Worm (Caenorhabditis elegans) whole organism, young adult: ENCODE results near the gene nhx-3.

Experiments used
- B0035.1 ChIP-seq: sonication (generic microtip); optimal IDR thresholded peaks from 2 replicates; lab custom pipeline; 2016; ENCODE audit warnings: missing genetic modification characterization, mild to moderate bottlenecking, missing compliant biosample characterization, missing genotype, missing genetic modification reagents
- K12H6.12 ChIP-seq: fragments of 200-800 bp; sonication (Bioruptor generic); optimal IDR thresholded peaks from 2 replicates; lab custom pipeline; 2018; ENCODE audit warnings: mild to moderate bottlenecking, missing genetic modification characterization, missing compliant biosample characterization
- Y67H2A.10 ChIP-seq: fragments of 200-800 bp; sonication (Bioruptor generic); conservative IDR thresholded peaks from 2 replicates; pipeline ENCODE4 v1.3.6; 2022; ENCODE audit warnings: missing genetic modification reagents, missing genetic modification characterization, missing compliant biosample characterization
- ccch-3 ChIP-seq: fragments of 200-800 bp; sonication (Bioruptor generic); optimal IDR thresholded peaks from 2 replicates; lab custom pipeline; 2018; ENCODE audit warnings: mild to moderate bottlenecking, missing genetic modification characterization, missing compliant biosample characterization
- ceh-79 ChIP-seq: sonication (generic microtip); optimal IDR thresholded peaks from 2 replicates; lab custom pipeline; 2017; ENCODE audit warnings: mild to moderate bottlenecking, missing genetic modification characterization, missing compliant biosample characterization
- ekl-4 ChIP-seq: fragments of 200-800 bp; sonication (Bioruptor generic); IDR thresholded peaks from 2 replicates; pipeline ENCODE4 v1.3.6; 2022; ENCODE audit warnings: missing genetic modification reagents, missing genetic modification characterization, missing compliant biosample characterization
- lir-1 ChIP-seq: fragments of 200-800 bp; sonication (Bioruptor generic); conservative IDR thresholded peaks from 2 replicates; pipeline ENCODE4 v1.3.6; 2022; ENCODE audit warnings: missing genetic modification reagents, missing genetic modification characterization, missing compliant biosample characterization
- madf-3 ChIP-seq: fragments of 200-800 bp; sonication (Bioruptor generic); IDR thresholded peaks from 2 replicates; pipeline ENCODE4 v1.3.6; 2022; ENCODE audit warnings: missing genetic modification reagents, missing genetic modification characterization, missing compliant biosample characterization
- nfya-1 ChIP-seq: sonication (generic microtip); optimal IDR thresholded peaks from 2 replicates; lab custom pipeline; 2017; ENCODE audit warnings: antibody characterized with exemption, missing compliant biosample characterization, missing genetic modification characterization, borderline replicate concordance; ENCODE audit not compliant: insufficient read depth

DNA sequence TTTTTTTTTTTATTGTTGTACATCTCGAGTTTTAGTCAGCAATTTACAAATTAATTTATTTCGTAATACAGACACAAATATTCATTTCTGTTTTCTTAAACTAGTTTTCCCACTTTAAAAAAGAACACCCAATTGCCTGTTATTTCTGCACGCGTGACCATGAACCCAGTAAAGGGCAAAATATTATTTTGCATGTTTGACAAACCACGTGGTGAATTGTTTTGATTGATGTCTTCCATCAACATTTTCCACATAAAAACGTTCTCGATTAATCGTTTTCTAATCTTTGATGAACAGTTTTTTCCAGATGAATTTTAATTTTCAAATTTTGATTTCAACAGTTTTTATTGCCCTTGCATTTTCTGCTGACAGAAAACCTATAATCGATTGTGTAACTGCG is 19.6 kb downstream of the nhx-3 start, which contains the start of gene C54F6.18:
- TF ChIP-seq lir-1: no peak
- no peak for TF ChIP-seq madf-3 (GFP tag; lab: Robert Waterston, UW)
- TF ChIP-seq Y67H2A.10 (GFP tag; lab: Robert Waterston, UW): no peak
- TF ChIP-seq ccch-3 (GFP tag; lab: Kevin White, UChicago): no peak
- TF ChIP-seq nfya-1 (tag; lab: Kevin White, UChicago): no peak
- TF ChIP-seq B0035.1: no peak
- no peak for TF ChIP-seq ceh-79 (tag; lab: Kevin White, UChicago)
- TF ChIP-seq K12H6.12: no peak
- TF ChIP-seq ekl-4: no peak
